Worm (Caenorhabditis elegans): ENCODE data around the gene hlh-28.

ce11 chrX:17598712-17599111 is 47.9 kb downstream of the hlh-28 start:
- no peak for TF ChIP-seq spr-1 (tag; optimal IDR thresholded peaks at IDR 0.05)
- TF ChIP-seq jun-1 (tag; optimal IDR thresholded peaks at IDR 0.05) = no peak
- no peak for TF ChIP-seq ama-1 (optimal IDR thresholded peaks at IDR 0.05)
- TF ChIP-seq R02D3.7 (tag; optimal IDR thresholded peaks at IDR 0.05) = no peak
- no peak for TF ChIP-seq lir-3 (tag; optimal IDR thresholded peaks at IDR 0.05)
- no peak for TF ChIP-seq lin-13 (GFP tag; optimal IDR thresholded peaks at IDR 0.05)
- TF ChIP-seq nhr-237 (tag; optimal IDR thresholded peaks at IDR 0.05) = no peak
- no peak for TF ChIP-seq mep-1 (tag; optimal IDR thresholded peaks at IDR 0.05)
- no peak for TF ChIP-seq nhr-10 (tag; optimal IDR thresholded peaks at IDR 0.05)
